Fruit fly (Drosophila melanogaster) whole organism, wandering third instar larva: ENCODE results near the gene edin.

Source experiments
- Abd-B ChIP-seq: fragments of >200 bp; optimal IDR thresholded peaks from 2 replicates; lab custom pipeline; 2017; ENCODE audit warnings: missing biosample characterization, missing genetic modification characterization
- Dfd ChIP-seq: fragments of >200 bp; optimal IDR thresholded peaks from 2 replicates; lab custom pipeline; 2017; ENCODE audit warnings: missing biosample characterization, missing genetic modification characterization
- GATAd ChIP-seq: sonication (Bioruptor generic); optimal IDR thresholded peaks from 2 replicates; lab custom pipeline; 2016; ENCODE audit warnings: missing biosample characterization, missing genetic modification characterization
- HLH106 ChIP-seq: fragments of 200-800 bp; optimal IDR thresholded peaks from 3 replicates; lab custom pipeline; 2019; ENCODE audit warnings: missing biosample characterization, mild to moderate bottlenecking, missing genetic modification characterization, moderate library complexity
- Hnf4 ChIP-seq: fragments of 200-800 bp; sonication (Bioruptor generic); optimal IDR thresholded peaks from 2 replicates; lab custom pipeline; 2016; ENCODE audit warnings: missing biosample characterization, mild to moderate bottlenecking, missing genetic modification characterization
- Hr78 ChIP-seq: fragments of >200 bp; optimal IDR thresholded peaks from 2 replicates; lab custom pipeline; 2017; ENCODE audit warnings: missing biosample characterization, missing genetic modification characterization
- Myc ChIP-seq: fragments of >200 bp; optimal IDR thresholded peaks from 2 replicates; lab custom pipeline; 2017
- N ChIP-seq: fragments of >200 bp; optimal IDR thresholded peaks from 2 replicates; lab custom pipeline; 2018; ENCODE audit warnings: missing biosample characterization, missing external identifiers, missing genetic modification characterization
- Rel ChIP-seq, 2 experiments: fragments of 200-800 bp; sonication (Bioruptor generic) in 1 of 2; optimal IDR thresholded peaks; 2 replicates in 1 of 2; 3 replicates in 1 of 2; lab custom pipeline; 2016 to 2019; ENCODE audit warnings: mild to moderate bottlenecking in 2 of 2, missing biosample characterization in 2 of 2, missing genetic modification characterization in 2 of 2, moderate library complexity in 1 of 2
- br ChIP-seq: fragments of 200-800 bp; sonication (Bioruptor generic); optimal IDR thresholded peaks from 2 replicates; lab custom pipeline; 2016; ENCODE audit warnings: missing biosample characterization, missing genetic modification characterization
- h ChIP-seq: fragments of 200-800 bp; sonication (Bioruptor generic); optimal IDR thresholded peaks from 3 replicates; lab custom pipeline; 2016; ENCODE audit warnings: missing biosample characterization, mild to moderate bottlenecking, missing genetic modification characterization
- sv ChIP-seq: fragments of 200-800 bp; sonication (Bioruptor generic); optimal IDR thresholded peaks from 3 replicates; lab custom pipeline; 2016; ENCODE audit warnings: missing biosample characterization, missing genetic modification characterization
- tai ChIP-seq: sonication (Bioruptor generic); optimal IDR thresholded peaks from 2 replicates; lab custom pipeline; 2016; ENCODE audit warnings: missing biosample characterization, missing genetic modification characterization
- usp ChIP-seq: fragments of >200 bp; optimal IDR thresholded peaks from 2 replicates; lab custom pipeline; 2017; ENCODE audit warnings: missing biosample characterization, missing genetic modification characterization

DNA sequence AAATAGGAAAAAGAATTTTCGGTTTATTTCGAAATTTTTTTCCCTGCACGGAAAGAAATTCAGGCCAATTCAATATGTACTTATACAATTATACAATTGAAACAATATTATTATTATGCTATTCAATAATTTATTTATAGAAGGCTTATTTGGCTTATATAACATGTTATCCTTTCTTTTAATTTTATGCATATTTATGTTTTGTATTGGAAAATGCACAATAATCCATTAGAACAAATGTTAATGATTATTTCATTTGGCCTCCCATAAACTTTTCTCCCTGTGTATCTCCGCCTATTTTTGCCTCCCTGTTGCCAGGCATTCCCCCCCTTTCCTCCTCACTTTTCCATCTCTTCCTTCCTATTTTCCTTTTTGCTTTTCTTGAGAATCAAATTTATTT, 46.8 kb upstream of the edin start:
- TF ChIP-seq Hr78, result no peak
- no peak for TF ChIP-seq Rel (GFP tag; optimal IDR thresholded peaks at IDR 0.05; lab: Kevin White, UChicago)
- no peak for TF ChIP-seq Rel (tag; optimal IDR thresholded peaks at IDR 0.05; lab: Kevin White, UChicago)
- TF ChIP-seq br (GFP tag; lab: Kevin White, UChicago), result no peak
- TF ChIP-seq Dfd (GFP tag; lab: Kevin White, UChicago), result no peak
- TF ChIP-seq usp (GFP tag; lab: Kevin White, UChicago), result no peak
- no peak for TF ChIP-seq h (GFP tag; lab: Kevin White, UChicago)
- no peak for TF ChIP-seq sv (GFP tag; lab: Kevin White, UChicago)
- TF ChIP-seq HLH106 (tag; lab: Kevin White, UChicago), result no peak
- no peak for TF ChIP-seq GATAd (GFP tag; lab: Kevin White, UChicago)
- no peak for TF ChIP-seq N (GFP tag; lab: Kevin White, UChicago)
- no peak for TF ChIP-seq tai (GFP tag; lab: Kevin White, UChicago)
- no peak for TF ChIP-seq Hnf4 (GFP tag; lab: Kevin White, UChicago)
- TF ChIP-seq Abd-B, result no peak
- TF ChIP-seq Myc (lab: Kevin White, UChicago), result no peak
